Worm (Caenorhabditis elegans) whole organism, mixed stage, embryonic: ENCODE measurements around the gene nhr-66.

Experiments used
- M03D4.4 ChIP-seq: sonication (generic microtip); optimal IDR thresholded peaks from 2 replicates; lab custom pipeline; 2017; ENCODE audit warnings: mild to moderate bottlenecking, missing genetic modification characterization, missing compliant biosample characterization
- blmp-1 ChIP-seq: fragments of 150-350 bp; optimal IDR thresholded peaks from 2 replicates; lab custom pipeline; 2014; ENCODE audit warnings: missing biosample characterization, missing genetic modification characterization
- ceh-43 ChIP-seq: fragments of 200-800 bp; sonication (Bioruptor generic); optimal IDR thresholded peaks from 2 replicates; lab custom pipeline; 2018; ENCODE audit warnings: mild to moderate bottlenecking, missing genetic modification characterization, moderate library complexity, missing compliant biosample characterization
- cnd-1 ChIP-seq: fragments of 200-800 bp; sonication (Bioruptor generic); optimal IDR thresholded peaks from 2 replicates; lab custom pipeline; 2018; ENCODE audit warnings: mild to moderate bottlenecking, missing genetic modification characterization, missing compliant biosample characterization
- elt-1 ChIP-seq: sonication (generic microtip); optimal IDR thresholded peaks from 2 replicates; lab custom pipeline; 2017; ENCODE audit warnings: missing genetic modification characterization, mild to moderate bottlenecking, missing compliant biosample characterization, antibody characterized with exemption, moderate library complexity, borderline replicate concordance; ENCODE audit not compliant: insufficient read depth
- lin-13 ChIP-seq: fragments of 150-350 bp; optimal IDR thresholded peaks from 2 replicates; lab custom pipeline; 2014; ENCODE audit warnings: missing biosample characterization, missing genetic modification characterization
- lsy-2 ChIP-seq: fragments of 150-350 bp; optimal IDR thresholded peaks from 2 replicates; lab custom pipeline; 2014; ENCODE audit warnings: missing biosample characterization, missing genetic modification characterization
- nhr-12 ChIP-seq: fragments of 150-350 bp; optimal IDR thresholded peaks from 2 replicates; lab custom pipeline; 2014; ENCODE audit warnings: missing biosample characterization, missing genetic modification characterization
- nhr-76 ChIP-seq: sonication (generic microtip); optimal IDR thresholded peaks from 2 replicates; lab custom pipeline; 2017; ENCODE audit warnings: missing biosample characterization, missing genetic modification characterization
- snpc-4 ChIP-seq: fragments of 150-350 bp; optimal IDR thresholded peaks from 2 replicates; lab custom pipeline; 2014; ENCODE audit warnings: missing biosample characterization, missing genetic modification characterization
- unc-62 ChIP-seq: fragments of 150-350 bp; optimal IDR thresholded peaks from 2 replicates; lab custom pipeline; 2014; ENCODE audit warnings: missing biosample characterization, missing genetic modification reagents, missing genetic modification characterization
- zip-8 ChIP-seq: fragments of 150-350 bp; optimal IDR thresholded peaks from 2 replicates; lab custom pipeline; 2014; ENCODE audit warnings: missing biosample characterization, missing genetic modification characterization

DNA sequence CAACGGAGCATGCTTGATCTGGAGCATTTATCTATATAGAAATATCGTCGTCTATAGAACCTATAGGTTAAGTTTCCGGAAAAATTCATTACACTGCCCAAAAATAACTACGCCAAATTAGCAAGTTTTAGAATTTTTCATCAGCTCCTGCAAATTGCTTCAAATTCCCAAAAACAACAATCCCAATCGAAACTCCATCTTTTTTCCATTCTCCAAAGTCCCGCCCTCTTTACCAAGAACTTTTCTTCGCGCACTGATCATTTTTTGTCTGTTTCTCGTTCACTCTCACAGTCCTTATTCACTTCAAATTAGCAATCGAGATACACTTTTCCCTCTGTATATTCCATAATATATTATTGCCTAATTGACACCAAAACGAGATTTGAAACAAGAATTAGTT is 30.1 kb downstream of the nhr-66 start, which contains the start of gene svh-1:
- TF ChIP-seq elt-1 (tag; lab: Kevin White, UChicago) (no peak), cnd-1 (no peak), nhr-76 (tag; lab: Kevin White, UChicago) (no peak), nhr-12 (tag; lab: Kevin White, UChicago) (no peak), lsy-2 (tag; lab: Kevin White, UChicago) (no peak), lin-13 (tag; lab: Kevin White, UChicago) (no peak), M03D4.4 (tag; lab: Kevin White, UChicago) (no peak), snpc-4 (tag; lab: Kevin White, UChicago) (no peak), zip-8 (tag; lab: Kevin White, UChicago) (no peak), unc-62 (no peak), blmp-1 (tag; lab: Kevin White, UChicago) (no peak), ceh-43 (GFP tag; lab: Kevin White, UChicago) (no peak)
